Fruit fly (Drosophila melanogaster): ENCODE measurements around the gene CG43784.
A peak's percentile ranks its signal among the peaks of the same experiment; 100 is the strongest.
"Not testable (repeated sequence)": the region's sequence is repeated elsewhere in the genome, so short reads cannot be mapped to it uniquely, and the experiment has no call there.

The CG43784 gene

DNA sequence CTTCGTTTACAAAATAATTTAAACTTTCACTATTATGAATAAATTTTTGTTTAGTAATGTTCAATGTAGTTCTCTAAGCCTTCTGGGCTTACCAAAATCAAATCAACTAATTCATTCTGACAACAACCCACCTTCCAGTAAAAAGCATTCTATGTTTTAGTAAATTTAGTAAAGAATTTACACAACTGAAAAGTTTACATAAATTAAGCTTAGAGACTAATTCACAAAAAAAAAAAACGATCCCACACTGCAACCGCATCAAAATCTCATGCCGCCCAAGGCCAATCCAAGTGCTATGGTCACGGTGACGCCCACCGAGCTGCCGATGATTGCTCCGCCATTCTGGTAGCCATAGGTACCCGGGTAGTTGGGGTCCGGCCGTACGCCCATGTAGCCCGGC is at the start of gene CG43784:
TSS of gene CG43784 (minus strand) at position 101 of the 400 bp plus-strand sequence.
- not testable (repeated sequence) for TF ChIP-seq CG6689 (GFP tag; IDR thresholded peaks at IDR 0.05); CG10959 (GFP tag; IDR thresholded peaks at IDR 0.05); CG16815 (GFP tag; optimal IDR thresholded peaks at IDR 0.05)

DNA sequence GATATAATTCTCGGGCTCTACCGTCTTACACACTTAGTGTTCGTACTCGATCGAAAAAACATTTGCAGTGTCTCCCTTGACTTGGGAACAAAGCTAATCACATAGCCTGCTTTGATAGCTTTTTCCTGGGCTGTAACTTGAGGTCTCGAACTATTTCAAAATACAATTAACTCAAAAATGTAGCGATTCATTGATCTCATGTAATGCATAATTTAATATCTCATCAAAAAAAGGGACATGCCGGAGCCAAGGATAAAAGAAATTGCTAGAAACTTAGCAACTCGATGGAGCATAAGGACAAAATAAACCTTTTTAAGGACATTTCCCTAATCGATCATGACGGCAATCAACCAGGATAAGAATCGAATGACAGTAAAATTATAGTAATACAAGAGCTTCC is 43.9 kb upstream of the CG43784 start, which contains the start of gene lky:
TSS of gene lky (minus strand) at position 101 of the 400 bp plus-strand sequence.
- TF ChIP-seq dm (GFP tag; optimal IDR thresholded peaks at IDR 0.05) (no peak), corto (GFP tag; optimal IDR thresholded peaks at IDR 0.05) (no peak), stwl (tag; optimal IDR thresholded peaks at IDR 0.05) (no peak), CG16813 (GFP tag; IDR thresholded peaks at IDR 0.05; ENCODE audit: partially characterized antibody) (no peak)

DNA sequence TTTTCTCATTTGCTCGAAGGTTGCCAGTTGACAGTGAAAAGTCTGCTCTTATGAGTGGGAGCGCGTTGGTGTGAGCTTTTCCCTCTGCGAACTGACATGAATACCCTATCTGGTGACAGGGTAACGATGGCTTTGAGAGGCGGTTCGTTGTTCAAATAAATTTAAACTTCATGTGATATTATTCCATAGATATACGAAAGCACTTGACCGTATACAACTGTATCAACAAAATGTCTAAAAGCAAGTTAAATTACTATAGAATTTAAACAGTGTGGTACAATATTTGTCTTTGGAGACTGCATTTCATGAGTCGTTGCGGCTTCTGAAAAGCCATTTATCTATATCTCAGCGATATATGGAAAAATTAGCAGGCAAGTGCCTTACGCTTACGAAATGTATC is 6.1 kb upstream of the CG43784 start:
- TF ChIP-seq CG6683 (GFP tag; optimal IDR thresholded peaks at IDR 0.05) (no peak), E2f2 (GFP tag; IDR thresholded peaks at IDR 0.05) (peak; percentile 51), tx (GFP tag; optimal IDR thresholded peaks at IDR 0.05) (peak; percentile 5), sqz (GFP tag; optimal IDR thresholded peaks at IDR 0.05) (no peak), Dek (tag; optimal IDR thresholded peaks at IDR 0.05) (peak; percentile 39), nmo (GFP tag; optimal IDR thresholded peaks at IDR 0.05) (peak; percentile 42), zf30C (GFP tag; optimal IDR thresholded peaks at IDR 0.05) (no peak), Fer3 (tag; optimal IDR thresholded peaks at IDR 0.05) (peak; percentile 15), grau (tag; optimal IDR thresholded peaks at IDR 0.05) (peak; percentile 62), CG8478 (optimal IDR thresholded peaks at IDR 0.05) (no peak), wor (GFP tag; IDR thresholded peaks at IDR 0.05) (peak; percentile 13; the same call in 1 of the 2 replicates), Sox100B (GFP tag; optimal IDR thresholded peaks at IDR 0.05) (peak; percentile 27), Hr51 (GFP tag; optimal IDR thresholded peaks at IDR 0.05) (peak in 1 of 2 experiments; percentile 70), CG10274 (GFP tag; optimal IDR thresholded peaks at IDR 0.05) (peak; percentile 4), NC2α (GFP tag; optimal IDR thresholded peaks at IDR 0.05) (no peak), CG32532 (GFP tag; IDR thresholded peaks at IDR 0.05) (0 out of 2 replicates have a peak, but pooled peaks have one; percentile 17), p53 (GFP tag; optimal IDR thresholded peaks at IDR 0.05) (no peak), Xbp1 (GFP tag; optimal IDR thresholded peaks at IDR 0.05) (peak; percentile 32), Med (GFP tag) (peak; percentile 85), Dbx (GFP tag; IDR thresholded peaks at IDR 0.05) (no peak), tna (GFP tag; IDR thresholded peaks at IDR 0.05; ENCODE audit: partially characterized antibody) (no peak), ttk (GFP tag; IDR thresholded peaks at IDR 0.05) (peak; percentile 20; the same call in 1 of the 2 replicates), Eip74EF (GFP tag; optimal IDR thresholded peaks at IDR 0.05) (no peak), so (GFP tag; IDR thresholded peaks at IDR 0.05) (no peak), fd3F (GFP tag; optimal IDR thresholded peaks at IDR 0.05) (peak; percentile 44), NfI (GFP tag; optimal IDR thresholded peaks at IDR 0.05) (peak; percentile 36), ab (GFP tag; optimal IDR thresholded peaks at IDR 0.05) (no peak), CG8089 (GFP tag; optimal IDR thresholded peaks at IDR 0.05) (no peak), CrebB (tag; optimal IDR thresholded peaks at IDR 0.05) (no peak), Oaz (GFP tag; IDR thresholded peaks at IDR 0.05) (peak; percentile 14; the same call in 1 of the 2 replicates), CG11560 (tag; IDR thresholded peaks at IDR 0.05) (peak; percentile 50; the same call in 1 of the 3 replicates), C15 (GFP tag; IDR thresholded peaks at IDR 0.05) (no peak), Pdp1 (GFP tag; optimal IDR thresholded peaks at IDR 0.05) (peak; percentile 24 to 27), CG14050 (GFP tag; IDR thresholded peaks at IDR 0.05) (peak; percentile 48; the same call in 1 of the 3 replicates), CG15696 (tag; optimal IDR thresholded peaks at IDR 0.05) (no peak), mam (GFP tag; optimal IDR thresholded peaks at IDR 0.05) (peak; percentile 64), CG7357 (GFP tag; IDR thresholded peaks at IDR 0.05) (no peak), Sox102F (GFP tag; optimal IDR thresholded peaks at IDR 0.05) (peak; percentile 48), CG6854 (GFP tag; optimal IDR thresholded peaks at IDR 0.05) (no peak), CG18619 (GFP tag; optimal IDR thresholded peaks at IDR 0.05) (peak; percentile 39)
